In the genomic region with DNA sequence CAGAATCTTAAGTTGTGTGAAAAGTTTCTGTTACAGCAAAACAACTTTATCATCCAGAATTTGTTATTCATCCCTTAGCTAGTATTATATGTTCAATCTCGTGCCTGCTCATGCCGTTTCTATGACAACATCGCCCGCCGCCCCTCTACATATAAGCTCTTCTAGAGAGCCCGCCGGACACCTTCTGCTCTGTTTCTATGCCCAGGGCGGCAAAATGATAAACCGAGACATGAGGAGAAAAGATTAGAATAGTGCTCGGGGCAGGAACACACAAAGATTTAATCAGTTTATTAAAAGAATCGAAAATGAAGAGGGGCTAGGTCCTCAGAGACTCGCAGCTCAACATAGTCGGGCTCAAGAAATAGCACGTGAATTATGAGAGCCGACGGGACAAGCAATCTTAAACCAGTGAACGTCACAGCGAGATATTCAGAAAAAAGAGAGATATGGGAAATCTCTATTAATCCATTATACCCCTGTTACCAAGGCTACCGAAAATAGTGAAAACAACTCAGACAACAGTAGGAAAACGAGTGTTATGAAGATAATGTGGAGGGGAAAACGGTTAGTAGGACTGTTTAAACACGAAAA, we compare ENCODE assay signal across 3 worm cellular contexts.
TF ChIP-seq lines count a peak whose summit lies in the region.

No protein-coding gene starts in this region.

TF ChIP-seq in whole organism, L1 larva, 84 proteins besides CTCF, POLR2A, EP300 and RAD21 (continued from another document and continues in another):
- TF ChIP-seq ama-1 (optimal IDR thresholded peaks at IDR 0.05; lab: Kevin White, UChicago) = no peak
- TF ChIP-seq Y116A8C.19 (tag; optimal IDR thresholded peaks at IDR 0.05; lab: Kevin White, UChicago; ENCODE audit: borderline replicate concordance) = no peak
- peak; percentile 50 for TF ChIP-seq ceh-8 (GFP tag; optimal IDR thresholded peaks at IDR 0.05; lab: Kevin White, UChicago)
- TF ChIP-seq nhr-84 (tag; optimal IDR thresholded peaks at IDR 0.05; lab: Kevin White, UChicago) = no peak
- TF ChIP-seq zag-1 (tag; optimal IDR thresholded peaks at IDR 0.05; lab: Kevin White, UChicago) = no peak
- TF ChIP-seq grh-1 (GFP tag; IDR thresholded peaks at IDR 0.05; lab: Robert Waterston, UW) = no peak
- TF ChIP-seq nhr-11 (tag; optimal IDR thresholded peaks at IDR 0.05; lab: Kevin White, UChicago) = peak; percentile 5
- 0 out of 2 replicates have a peak, but pooled peaks have one; percentile 35 for TF ChIP-seq isw-1 (GFP tag; IDR thresholded peaks at IDR 0.05; lab: Robert Waterston, UW)
- TF ChIP-seq nhr-76 (tag; optimal IDR thresholded peaks at IDR 0.05; lab: Kevin White, UChicago) = no peak
- no peak for TF ChIP-seq lin-13 (GFP tag; optimal IDR thresholded peaks at IDR 0.05; lab: Kevin White, UChicago)
- peak; percentile 68 for TF ChIP-seq swsn-7 (tag; optimal IDR thresholded peaks at IDR 0.05; lab: Kevin White, UChicago)
- peak; percentile 51 for TF ChIP-seq nhr-90 (tag; optimal IDR thresholded peaks at IDR 0.05; lab: Kevin White, UChicago; ENCODE audit: poor library complexity)
- peak; percentile 93 for TF ChIP-seq dsc-1 (tag; optimal IDR thresholded peaks at IDR 0.05; lab: Kevin White, UChicago)
- TF ChIP-seq sptf-1 (tag; optimal IDR thresholded peaks at IDR 0.05; lab: Kevin White, UChicago) = no peak
- TF ChIP-seq fos-1 (tag; optimal IDR thresholded peaks at IDR 0.05; lab: Kevin White, UChicago) = peak; percentile 68
- TF ChIP-seq fkh-10 (GFP tag; optimal IDR thresholded peaks at IDR 0.05; lab: Kevin White, UChicago) = peak; percentile 83
- TF ChIP-seq unc-98 (GFP tag; IDR thresholded peaks at IDR 0.05; lab: Robert Waterston, UW) = no peak
- TF ChIP-seq hlh-17 (GFP tag; optimal IDR thresholded peaks at IDR 0.05; lab: Kevin White, UChicago; ENCODE audit: borderline replicate concordance) = no peak
- no peak for TF ChIP-seq lin-15B (tag; optimal IDR thresholded peaks at IDR 0.05; lab: Kevin White, UChicago)
- TF ChIP-seq ceh-90 (tag; optimal IDR thresholded peaks at IDR 0.05; lab: Kevin White, UChicago) = no peak
- TF ChIP-seq vab-15 (tag; optimal IDR thresholded peaks at IDR 0.05; lab: Kevin White, UChicago) = no peak
- TF ChIP-seq aha-1 (tag; optimal IDR thresholded peaks at IDR 0.05; lab: Kevin White, UChicago) = no peak
- TF ChIP-seq ztf-4 (tag; optimal IDR thresholded peaks at IDR 0.05; lab: Kevin White, UChicago) = peak; percentile 11
- TF ChIP-seq mep-1 (tag; optimal IDR thresholded peaks at IDR 0.05; lab: Kevin White, UChicago) = peak; percentile 45
- peak; percentile 42 for TF ChIP-seq irx-1 (tag; optimal IDR thresholded peaks at IDR 0.05; lab: Kevin White, UChicago)
- no peak for TF ChIP-seq pag-3 (tag; optimal IDR thresholded peaks at IDR 0.05; lab: Kevin White, UChicago; ENCODE audit: borderline replicate concordance, insufficient read depth)
- TF ChIP-seq hpl-2 (GFP tag; optimal IDR thresholded peaks at IDR 0.05; lab: Kevin White, UChicago) = no peak
- TF ChIP-seq nhr-28 (tag; optimal IDR thresholded peaks at IDR 0.05; lab: Kevin White, UChicago) = no peak
- no peak for TF ChIP-seq tlp-1 (tag; optimal IDR thresholded peaks at IDR 0.05; lab: Kevin White, UChicago)
- no peak for TF ChIP-seq blmp-1 (tag; optimal IDR thresholded peaks at IDR 0.05; lab: Kevin White, UChicago)
- peak in 1 of 2 experiments; percentile 37 for TF ChIP-seq lin-35 (GFP tag; optimal IDR thresholded peaks at IDR 0.05; lab: Kevin White, UChicago)
- peak; percentile 54 for TF ChIP-seq fkh-4 (tag; optimal IDR thresholded peaks at IDR 0.05; lab: Kevin White, UChicago; ENCODE audit: borderline replicate concordance)
- TF ChIP-seq mdl-1 (tag; optimal IDR thresholded peaks at IDR 0.05; lab: Kevin White, UChicago) = peak in 1 of 2 experiments; percentile 2
- TF ChIP-seq fkh-8 (tag; optimal IDR thresholded peaks at IDR 0.05; lab: Kevin White, UChicago) = peak; percentile 93
- no peak for TF ChIP-seq nhr-85 (tag; lab: Kevin White, UChicago)
- peak; percentile 22 for TF ChIP-seq nhr-77 (tag; optimal IDR thresholded peaks at IDR 0.05; lab: Kevin White, UChicago)
- peak; percentile 46 to 50 for TF ChIP-seq efl-1 (optimal IDR thresholded peaks at IDR 0.05; lab: Kevin White, UChicago)
- TF ChIP-seq efl-1 (GFP tag; optimal IDR thresholded peaks at IDR 0.05 in 1 of 2; lab: Kevin White, UChicago) = no peak
- TF ChIP-seq xbp-1 (tag; optimal IDR thresholded peaks at IDR 0.05; lab: Kevin White, UChicago) = peak; percentile 47
- TF ChIP-seq unc-62 (GFP tag; optimal IDR thresholded peaks at IDR 0.05; lab: Kevin White, UChicago) = no peak
- no peak for TF ChIP-seq mef-2 (tag; optimal IDR thresholded peaks at IDR 0.05; lab: Kevin White, UChicago)

TF ChIP-seq in whole organism, L3 larva, 47 proteins besides CTCF, POLR2A, EP300 and RAD21 (continued from another document):
- TF ChIP-seq ceh-82 (tag; optimal IDR thresholded peaks at IDR 0.05; lab: Kevin White, UChicago) = no peak
- TF ChIP-seq lin-15B (tag; optimal IDR thresholded peaks at IDR 0.05; lab: Kevin White, UChicago) = no peak
- TF ChIP-seq zag-1 (tag; optimal IDR thresholded peaks at IDR 0.05; lab: Kevin White, UChicago) = no peak
- TF ChIP-seq mml-1 (tag; optimal IDR thresholded peaks at IDR 0.05; lab: Kevin White, UChicago) = no peak
- no peak for TF ChIP-seq egl-27 (tag; optimal IDR thresholded peaks at IDR 0.05; lab: Kevin White, UChicago)
- TF ChIP-seq daf-12 (tag; optimal IDR thresholded peaks at IDR 0.05; lab: Kevin White, UChicago) = no peak
- no peak for TF ChIP-seq ceh-9 (tag; optimal IDR thresholded peaks at IDR 0.05; lab: Kevin White, UChicago)
- no peak for TF ChIP-seq nhr-28 (tag; optimal IDR thresholded peaks at IDR 0.05; lab: Kevin White, UChicago)
- TF ChIP-seq nhr-23 (tag; optimal IDR thresholded peaks at IDR 0.05; lab: Kevin White, UChicago) = no peak
- TF ChIP-seq pha-4 (tag; optimal IDR thresholded peaks at IDR 0.05; lab: Kevin White, UChicago) = peak; percentile 27
- TF ChIP-seq unc-62 (GFP tag; optimal IDR thresholded peaks at IDR 0.05; lab: Kevin White, UChicago) = no peak
- TF ChIP-seq fos-1 (tag; optimal IDR thresholded peaks at IDR 0.05; lab: Kevin White, UChicago) = no peak
- peak; percentile 13 for TF ChIP-seq elt-2 (tag; optimal IDR thresholded peaks at IDR 0.05; lab: Kevin White, UChicago)
- no peak for TF ChIP-seq nhr-25 (tag; optimal IDR thresholded peaks at IDR 0.05; lab: Kevin White, UChicago)
- peak; percentile 63 for TF ChIP-seq ceh-28 (tag; optimal IDR thresholded peaks at IDR 0.05; lab: Kevin White, UChicago)
- TF ChIP-seq nhr-12 (tag; optimal IDR thresholded peaks at IDR 0.05; lab: Kevin White, UChicago) = no peak
- TF ChIP-seq ztf-4 (tag; optimal IDR thresholded peaks at IDR 0.05; lab: Kevin White, UChicago) = no peak
- no peak for TF ChIP-seq ceh-16 (tag; optimal IDR thresholded peaks at IDR 0.05; lab: Kevin White, UChicago)
- TF ChIP-seq tbx-2 (tag; optimal IDR thresholded peaks at IDR 0.05; lab: Kevin White, UChicago) = peak; percentile 85
- TF ChIP-seq elt-3 (tag; optimal IDR thresholded peaks at IDR 0.05; lab: Kevin White, UChicago) = no peak
- no peak for TF ChIP-seq pqm-1 (tag; optimal IDR thresholded peaks at IDR 0.05; lab: Kevin White, UChicago)
- TF ChIP-seq aly-2 (tag; optimal IDR thresholded peaks at IDR 0.05; lab: Kevin White, UChicago) = no peak
- TF ChIP-seq lsy-12 (tag; optimal IDR thresholded peaks at IDR 0.05; lab: Kevin White, UChicago) = peak; percentile 9
- TF ChIP-seq fkh-10 (GFP tag; optimal IDR thresholded peaks at IDR 0.05; lab: Kevin White, UChicago) = no peak
- TF ChIP-seq nhr-77 (tag; optimal IDR thresholded peaks at IDR 0.05; lab: Kevin White, UChicago) = no peak
- TF ChIP-seq nhr-43 (tag; optimal IDR thresholded peaks at IDR 0.05; lab: Kevin White, UChicago; ENCODE audit: poor library complexity, severe bottlenecking) = no peak
- no peak for TF ChIP-seq hmg-11 (tag; optimal IDR thresholded peaks at IDR 0.05; lab: Kevin White, UChicago)
- TF ChIP-seq jun-1 (tag; optimal IDR thresholded peaks at IDR 0.05; lab: Kevin White, UChicago) = peak; percentile 67
- TF ChIP-seq nhr-11 (tag; optimal IDR thresholded peaks at IDR 0.05; lab: Kevin White, UChicago) = peak; percentile 32

TF ChIP-seq in whole organism, young adult, 124 proteins besides CTCF, POLR2A, EP300 and RAD21 (continued from another document):
- no peak for TF ChIP-seq attf-6 (GFP tag; IDR thresholded peaks at IDR 0.05; lab: Robert Waterston, UW)
- TF ChIP-seq ceh-100 (GFP tag; IDR thresholded peaks at IDR 0.05; lab: Robert Waterston, UW) = no peak
- peak; percentile 10 for TF ChIP-seq nhr-90 (tag; optimal IDR thresholded peaks at IDR 0.05; lab: Kevin White, UChicago)
- peak; percentile 94 for TF ChIP-seq gei-17 (GFP tag; optimal IDR thresholded peaks at IDR 0.05; lab: Kevin White, UChicago)
- no peak for TF ChIP-seq aptf-3 (GFP tag; IDR thresholded peaks at IDR 0.05; lab: Robert Waterston, UW)
- no peak for TF ChIP-seq snpc-1.3 (tag; optimal IDR thresholded peaks at IDR 0.05; lab: Kevin White, UChicago; ENCODE audit: insufficient read depth)
- TF ChIP-seq cebp-1 (GFP tag; IDR thresholded peaks at IDR 0.05; lab: Robert Waterston, UW) = no peak
- TF ChIP-seq cebp-1 (tag; optimal IDR thresholded peaks at IDR 0.05; lab: Kevin White, UChicago) = peak; percentile 80
- no peak for TF ChIP-seq B0019.2 (GFP tag; conservative IDR thresholded peaks at IDR 0.05; lab: Robert Waterston, UW)
- TF ChIP-seq Y95B8A.8 (GFP tag; IDR thresholded peaks at IDR 0.05; lab: Robert Waterston, UW) = no peak
- TF ChIP-seq attf-3 (GFP tag; conservative IDR thresholded peaks at IDR 0.05; lab: Robert Waterston, UW) = no peak
- no peak for TF ChIP-seq egl-44 (GFP tag; IDR thresholded peaks at IDR 0.05; lab: Robert Waterston, UW)
- TF ChIP-seq efl-1 (GFP tag; optimal IDR thresholded peaks at IDR 0.05; lab: Kevin White, UChicago) = no peak
- TF ChIP-seq zim-3 (tag; optimal IDR thresholded peaks at IDR 0.05; lab: Kevin White, UChicago) = no peak
- TF ChIP-seq hsf-1 (GFP tag; IDR thresholded peaks at IDR 0.05; lab: Robert Waterston, UW) = no peak
- peak; percentile 9 for TF ChIP-seq ets-4 (GFP tag; optimal IDR thresholded peaks at IDR 0.05; lab: Kevin White, UChicago)
- no peak for TF ChIP-seq ceh-91 (GFP tag; IDR thresholded peaks at IDR 0.05; lab: Robert Waterston, UW)
- TF ChIP-seq ztf-6 (GFP tag; IDR thresholded peaks at IDR 0.05; lab: Robert Waterston, UW) = no peak
- TF ChIP-seq lin-54 (GFP tag; optimal IDR thresholded peaks at IDR 0.05; lab: Kevin White, UChicago) = peak; percentile 37
- TF ChIP-seq F39B2.1 (GFP tag; IDR thresholded peaks at IDR 0.05; lab: Robert Waterston, UW) = no peak
- TF ChIP-seq rcor-1 (GFP tag; IDR thresholded peaks at IDR 0.05; lab: Robert Waterston, UW) = peak; percentile 62; the same call in 1 of the 2 replicates
- no peak for TF ChIP-seq F55B11.4 (tag; optimal IDR thresholded peaks at IDR 0.05; lab: Kevin White, UChicago; ENCODE audit: borderline replicate concordance, insufficient read depth)
- TF ChIP-seq lin-35 (GFP tag; optimal IDR thresholded peaks at IDR 0.05; lab: Kevin White, UChicago) = peak in 1 of 3 experiments; percentile 81
- TF ChIP-seq Y53F4B.3 (GFP tag; IDR thresholded peaks at IDR 0.05; lab: Robert Waterston, UW) = no peak
- TF ChIP-seq F37B4.10 (GFP tag; IDR thresholded peaks at IDR 0.05; lab: Robert Waterston, UW) = no peak
- no peak for TF ChIP-seq F57C9.4 (tag; optimal IDR thresholded peaks at IDR 0.05; lab: Kevin White, UChicago)
- TF ChIP-seq nhr-27 (tag; optimal IDR thresholded peaks at IDR 0.05; lab: Kevin White, UChicago) = no peak
- no peak for TF ChIP-seq lsl-1 (GFP tag; optimal IDR thresholded peaks at IDR 0.05; lab: Kevin White, UChicago)
- no peak for TF ChIP-seq mel-28 (tag; optimal IDR thresholded peaks at IDR 0.05; lab: Kevin White, UChicago; ENCODE audit: borderline replicate concordance)
- TF ChIP-seq akir-1 (GFP tag; optimal IDR thresholded peaks at IDR 0.05; lab: Kevin White, UChicago) = no peak
- TF ChIP-seq egrh-3 (GFP tag; IDR thresholded peaks at IDR 0.05; lab: Robert Waterston, UW) = no peak
- TF ChIP-seq madf-8 (GFP tag; conservative IDR thresholded peaks at IDR 0.05; lab: Robert Waterston, UW) = no peak
- TF ChIP-seq B0336.3 (GFP tag; IDR thresholded peaks at IDR 0.05; lab: Robert Waterston, UW) = peak; percentile 83
- TF ChIP-seq F57A8.1 (GFP tag; optimal IDR thresholded peaks at IDR 0.05; lab: Kevin White, UChicago) = peak; percentile 43
- peak; percentile 31 for TF ChIP-seq F10E7.11 (tag; optimal IDR thresholded peaks at IDR 0.05; lab: Kevin White, UChicago)
- TF ChIP-seq snpc-3.4 (tag; optimal IDR thresholded peaks at IDR 0.05; lab: Kevin White, UChicago) = no peak
- peak; percentile 61 for TF ChIP-seq tbp1 (GFP tag; optimal IDR thresholded peaks at IDR 0.05; lab: Kevin White, UChicago)
- TF ChIP-seq snpc-4 (GFP tag; optimal IDR thresholded peaks at IDR 0.05; lab: Kevin White, UChicago) = no peak
- peak in 2 of 4 experiments; percentile 15 to 29 for TF ChIP-seq snpc-4 (tag; optimal IDR thresholded peaks at IDR 0.05; lab: Kevin White, UChicago)
- no peak for TF ChIP-seq F49E8.2 (tag; optimal IDR thresholded peaks at IDR 0.05; lab: Kevin White, UChicago; ENCODE audit: insufficient read depth)
- no peak; the same call in 1 of the 2 replicates for TF ChIP-seq dox-1 (GFP tag; IDR thresholded peaks at IDR 0.05; lab: Robert Waterston, UW)
- TF ChIP-seq tlf-1 (GFP tag; optimal IDR thresholded peaks at IDR 0.05; lab: Kevin White, UChicago) = peak; percentile 72
- TF ChIP-seq unc-130 (GFP tag; optimal IDR thresholded peaks at IDR 0.05; lab: Kevin White, UChicago) = no peak
- no peak for TF ChIP-seq lir-1 (GFP tag; conservative IDR thresholded peaks at IDR 0.05; lab: Robert Waterston, UW)
- TF ChIP-seq dpff-1 (tag; optimal IDR thresholded peaks at IDR 0.05; lab: Kevin White, UChicago) = no peak
- TF ChIP-seq T07F8.4 (tag; optimal IDR thresholded peaks at IDR 0.05; lab: Kevin White, UChicago) = no peak
- TF ChIP-seq madf-10 (tag; optimal IDR thresholded peaks at IDR 0.05; lab: Kevin White, UChicago) = peak; percentile 51
- no peak for TF ChIP-seq ceh-79 (tag; optimal IDR thresholded peaks at IDR 0.05; lab: Kevin White, UChicago)
- TF ChIP-seq D2030.7 (GFP tag; IDR thresholded peaks at IDR 0.05; lab: Robert Waterston, UW) = no peak
TF ChIP-seq in whole organism, young adult: peak in this region for 30.
